Fruit fly (Drosophila melanogaster): ENCODE data around the gene Cyp28d1.

Gene Cyp28d1

dm6 chr2L:5256036-5256846, 46.0 kb downstream of the Cyp28d1 start (continued):
- TF ChIP-seq jing (GFP tag; optimal IDR thresholded peaks at IDR 0.05), result no peak
- TF ChIP-seq CG30431 (GFP tag; optimal IDR thresholded peaks at IDR 0.05), result peak; percentile 5
- TF ChIP-seq CG10654 (GFP tag; optimal IDR thresholded peaks at IDR 0.05), result peak; percentile 28
- TF ChIP-seq bab2 (GFP tag; optimal IDR thresholded peaks at IDR 0.05), result peak; percentile 37

- TF ChIP-seq CG13894 (tag; optimal IDR thresholded peaks at IDR 0.05), result peak; percentile 27
- TF ChIP-seq sens (GFP tag), result no peak
- peak; percentile 62 for TF ChIP-seq Med (GFP tag)
- 0 out of 3 replicates have a peak, but pooled peaks have one; percentile 11 for TF ChIP-seq CG17361 (GFP tag; IDR thresholded peaks at IDR 0.05)
- peak; percentile 59 for TF ChIP-seq CG15269 (tag; optimal IDR thresholded peaks at IDR 0.05)
- TF ChIP-seq CG34224 (GFP tag; IDR thresholded peaks at IDR 0.05; ENCODE audit: partially characterized antibody), result no peak
- peak; percentile 20 for TF ChIP-seq cad (GFP tag; optimal IDR thresholded peaks at IDR 0.05)
- 0 out of 2 replicates have a peak, but pooled peaks have one; percentile 6 for TF ChIP-seq ara (GFP tag; IDR thresholded peaks at IDR 0.05)
- peak; percentile 97 for TF ChIP-seq CG8359 (GFP tag; optimal IDR thresholded peaks at IDR 0.05; ENCODE audit: borderline replicate concordance)
- TF ChIP-seq CG2116 (GFP tag; optimal IDR thresholded peaks at IDR 0.05), result no peak
- no peak for TF ChIP-seq Oli (tag; optimal IDR thresholded peaks at IDR 0.05)
- TF ChIP-seq Awh (GFP tag; IDR thresholded peaks at IDR 0.05), result peak; percentile 32; the same call in 1 of the 2 replicates
- TF ChIP-seq CG11504 (tag; optimal IDR thresholded peaks at IDR 0.05), result peak; percentile 15
- TF ChIP-seq Abd-B (GFP tag; optimal IDR thresholded peaks at IDR 0.05), result peak; percentile 16
- peak; percentile 83 for TF ChIP-seq oc (tag; optimal IDR thresholded peaks at IDR 0.05)
- peak in 1 of 3 experiments; percentile 35 for TF ChIP-seq Stat92E (GFP tag; optimal IDR thresholded peaks at IDR 0.05)
- TF ChIP-seq CG14965 (GFP tag; optimal IDR thresholded peaks at IDR 0.05; ENCODE audit: borderline replicate concordance), result no peak
- peak; percentile 25 for TF ChIP-seq CG12769 (tag; optimal IDR thresholded peaks at IDR 0.05)
- no peak for TF ChIP-seq D (optimal IDR thresholded peaks at IDR 0.05)
- no peak for TF ChIP-seq D (GFP tag; optimal IDR thresholded peaks at IDR 0.05)
- no peak for TF ChIP-seq Elba2 (GFP tag; optimal IDR thresholded peaks at IDR 0.05)
- 0 out of 3 replicates have a peak, but pooled peaks have one; percentile 26 for TF ChIP-seq HLH4C (GFP tag; IDR thresholded peaks at IDR 0.05; ENCODE audit: partially characterized antibody)
- no peak for TF ChIP-seq vnd (GFP tag; IDR thresholded peaks at IDR 0.05; ENCODE audit: partially characterized antibody)
- TF ChIP-seq vvl (GFP tag; IDR thresholded peaks at IDR 0.05), result peak; percentile 20; the same call in 1 of the 2 replicates
- TF ChIP-seq abd-A (tag; optimal IDR thresholded peaks at IDR 0.05), result peak; percentile 86
Observed at dm6 chr2L:5259076-5259843, 49.0 kb downstream of the Cyp28d1 start.

DNA sequence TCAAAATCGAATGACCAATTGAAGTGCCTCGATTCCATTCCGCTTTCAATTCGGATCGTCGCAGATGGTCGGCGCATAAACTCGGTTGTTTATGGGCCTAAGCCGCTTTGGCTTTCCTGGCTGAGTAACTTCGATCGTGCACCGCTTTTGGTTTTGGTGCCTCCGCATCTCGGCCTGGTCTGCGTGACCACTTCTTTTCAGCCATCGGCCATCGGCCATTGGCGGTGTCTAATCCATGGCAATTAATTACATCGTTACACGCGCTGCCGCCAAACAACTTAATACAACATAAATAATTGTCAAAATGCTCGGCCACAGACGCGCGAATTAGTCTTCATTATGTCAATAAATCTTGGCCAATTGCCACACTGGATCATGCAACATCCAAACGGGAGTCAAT, 50.0 kb downstream of the Cyp28d1 start:
- TF ChIP-seq CG14667 (GFP tag; IDR thresholded peaks at IDR 0.05) (no peak), dpn (GFP tag; optimal IDR thresholded peaks at IDR 0.05) (no peak), chinmo (GFP tag; IDR thresholded peaks at IDR 0.05; ENCODE audit: partially characterized antibody) (0 out of 4 replicates have a peak, but pooled peaks have one; percentile 10), BtbVII (GFP tag; optimal IDR thresholded peaks at IDR 0.05) (no peak), crol (GFP tag; IDR thresholded peaks at IDR 0.05) (no peak), CG6654 (GFP tag; optimal IDR thresholded peaks at IDR 0.05) (no peak), oc (tag; optimal IDR thresholded peaks at IDR 0.05) (peak; percentile 93), CG1832 (GFP tag; optimal IDR thresholded peaks at IDR 0.05) (no peak), Six4 (GFP tag; optimal IDR thresholded peaks at IDR 0.05) (no peak), pum (GFP tag; optimal IDR thresholded peaks at IDR 0.05) (no peak), ara (GFP tag; IDR thresholded peaks at IDR 0.05) (no peak), CG11247 (GFP tag; IDR thresholded peaks at IDR 0.05) (no peak), phol (tag; optimal IDR thresholded peaks at IDR 0.05) (no peak), sna (GFP tag; IDR thresholded peaks at IDR 0.05; ENCODE audit: partially characterized antibody) (no peak), Stat92E (GFP tag; optimal IDR thresholded peaks at IDR 0.05) (no peak), slp2 (GFP tag; optimal IDR thresholded peaks at IDR 0.05) (no peak), CG10209 (GFP tag; optimal IDR thresholded peaks at IDR 0.05) (no peak), Xrp1 (GFP tag; IDR thresholded peaks at IDR 0.05) (0 out of 2 replicates have a peak, but pooled peaks have one; percentile 5), gsb (GFP tag; IDR thresholded peaks at IDR 0.05) (no peak)

Data from whole organism, embryonic.